Worm (Caenorhabditis elegans) whole organism, late embryonic: ENCODE results near the gene clec-78.

Experiments used
- C38D4.7 ChIP-seq: fragments of 200-800 bp; sonication (Bioruptor generic); optimal IDR thresholded peaks from 2 replicates; lab custom pipeline; 2018; ENCODE audit warnings: mild to moderate bottlenecking, missing genetic modification characterization, moderate library complexity, missing compliant biosample characterization
- F13H6.1 ChIP-seq: sonication (generic microtip); optimal IDR thresholded peaks from 2 replicates; lab custom pipeline; 2016; ENCODE audit warnings: missing genetic modification characterization, missing compliant biosample characterization
- K02D7.2 ChIP-seq: sonication (generic microtip); optimal IDR thresholded peaks from 2 replicates; lab custom pipeline; 2017; ENCODE audit warnings: mild to moderate bottlenecking, missing genetic modification characterization, missing compliant biosample characterization
- ama-1 ChIP-seq: fragments of 150-350 bp; optimal IDR thresholded peaks from 2 replicates; lab custom pipeline; 2014
- ceh-14 ChIP-seq: sonication (generic microtip); optimal IDR thresholded peaks from 2 replicates; lab custom pipeline; 2016; ENCODE audit warnings: missing genotype, missing genetic modification characterization, missing compliant biosample characterization
- ceh-2 ChIP-seq: sonication (generic microtip); optimal IDR thresholded peaks from 2 replicates; lab custom pipeline; 2016; ENCODE audit warnings: missing genotype, missing genetic modification characterization, missing compliant biosample characterization
- ceh-24 ChIP-seq: sonication (generic microtip); optimal IDR thresholded peaks from 2 replicates; lab custom pipeline; 2016; ENCODE audit warnings: mild to moderate bottlenecking, missing genetic modification characterization, missing compliant biosample characterization
- ceh-30 ChIP-seq: fragments of 150-350 bp; optimal IDR thresholded peaks from 2 replicates; lab custom pipeline; 2014; ENCODE audit warnings: missing biosample characterization, missing genetic modification characterization
- ceh-31 ChIP-seq: sonication (generic microtip); optimal IDR thresholded peaks from 2 replicates; lab custom pipeline; 2016; ENCODE audit warnings: missing genetic modification characterization, missing compliant biosample characterization
- che-1 ChIP-seq: sonication (generic microtip); optimal IDR thresholded peaks from 2 replicates; lab custom pipeline; 2016; ENCODE audit warnings: mild to moderate bottlenecking, missing genetic modification characterization, missing compliant biosample characterization
- elt-4 ChIP-seq: sonication (generic microtip); optimal IDR thresholded peaks from 2 replicates; lab custom pipeline; 2016; ENCODE audit warnings: missing genetic modification characterization, missing compliant biosample characterization
- fkh-10 ChIP-seq: fragments of 150-350 bp; optimal IDR thresholded peaks from 2 replicates; lab custom pipeline; 2014; ENCODE audit warnings: missing biosample characterization, missing genetic modification reagents, missing genetic modification characterization
- hlh-6 ChIP-seq: sonication (generic microtip); optimal IDR thresholded peaks from 2 replicates; lab custom pipeline; 2016; ENCODE audit warnings: missing genotype, missing genetic modification characterization, missing compliant biosample characterization
- hlh-8 ChIP-seq: sonication (generic microtip); optimal IDR thresholded peaks from 2 replicates; lab custom pipeline; 2016; ENCODE audit warnings: missing genotype, missing genetic modification characterization, missing compliant biosample characterization
- lin-11 ChIP-seq: fragments of 200-800 bp; sonication (Bioruptor generic); optimal IDR thresholded peaks from 2 replicates; lab custom pipeline; 2018; ENCODE audit warnings: mild to moderate bottlenecking, missing genetic modification characterization, missing compliant biosample characterization
- mec-3 ChIP-seq: sonication (generic microtip); optimal IDR thresholded peaks from 2 replicates; lab custom pipeline; 2016; ENCODE audit warnings: borderline replicate concordance, missing genetic modification characterization, missing compliant biosample characterization
- nhr-11 ChIP-seq: fragments of 150-350 bp; optimal IDR thresholded peaks from 2 replicates; lab custom pipeline; 2014; ENCODE audit warnings: missing biosample characterization, missing genetic modification characterization
- odd-2 ChIP-seq: sonication (generic microtip); optimal IDR thresholded peaks from 2 replicates; lab custom pipeline; 2017; ENCODE audit warnings: antibody characterized with exemption, mild to moderate bottlenecking, missing genetic modification characterization, missing compliant biosample characterization
- pag-3 ChIP-seq: sonication (generic microtip); optimal IDR thresholded peaks from 2 replicates; lab custom pipeline; 2016; ENCODE audit warnings: missing compliant biosample characterization, missing genetic modification characterization, borderline replicate concordance
- pat-9 ChIP-seq: fragments of 200-800 bp; sonication (Bioruptor generic); optimal IDR thresholded peaks from 2 replicates; lab custom pipeline; 2018; ENCODE audit warnings: mild to moderate bottlenecking, missing genetic modification characterization, moderate library complexity, missing compliant biosample characterization
- pax-1 ChIP-seq: fragments of 150-350 bp; optimal IDR thresholded peaks from 2 replicates; lab custom pipeline; 2014; ENCODE audit warnings: missing biosample characterization, missing genetic modification characterization
- pha-4 ChIP-seq: fragments of 150-350 bp; optimal IDR thresholded peaks from 2 replicates; lab custom pipeline; 2018; ENCODE audit warnings: missing biosample characterization, missing genetic modification reagents, missing genetic modification characterization
- pqm-1 ChIP-seq: sonication (generic microtip); optimal IDR thresholded peaks from 2 replicates; lab custom pipeline; 2016; ENCODE audit warnings: missing genetic modification characterization, missing compliant biosample characterization
- pros-1 ChIP-seq: fragments of 150-350 bp; optimal IDR thresholded peaks from 2 replicates; lab custom pipeline; 2014; ENCODE audit warnings: missing biosample characterization, missing genetic modification reagents, missing genetic modification characterization
- rnt-1 ChIP-seq: sonication (generic microtip); optimal IDR thresholded peaks from 2 replicates; lab custom pipeline; 2016; ENCODE audit warnings: missing genetic modification characterization, missing compliant biosample characterization
- sox-2 ChIP-seq: fragments of 200-800 bp; sonication (Bioruptor generic); IDR thresholded peaks from 2 replicates; pipeline ENCODE4 v1.3.6; 2022; ENCODE audit warnings: missing genetic modification reagents, missing genetic modification characterization, missing compliant biosample characterization
- syd-9 ChIP-seq: sonication (generic microtip); optimal IDR thresholded peaks from 2 replicates; lab custom pipeline; 2016; ENCODE audit warnings: mild to moderate bottlenecking, missing genetic modification characterization, moderate library complexity, missing compliant biosample characterization
- tbx-2 ChIP-seq: sonication (generic microtip); optimal IDR thresholded peaks from 2 replicates; lab custom pipeline; 2016; ENCODE audit warnings: missing genetic modification characterization, missing compliant biosample characterization
- unc-3 ChIP-seq, 2 experiments: fragments of 200-800 bp in 1 of 2; sonication (Bioruptor generic) in 1 of 2; sonication (generic microtip) in 1 of 2; conservative IDR thresholded peaks in 1 of 2; optimal IDR thresholded peaks in 1 of 2; 2 replicates each; pipeline versions ENCODE4 v1.3.6 to Lab custom; 2016 to 2022; ENCODE audit warnings: missing compliant biosample characterization in 2 of 2, missing genetic modification characterization in 2 of 2, missing genetic modification reagents in 1 of 2
- unc-42 ChIP-seq: sonication (generic microtip); optimal IDR thresholded peaks from 2 replicates; lab custom pipeline; 2016; ENCODE audit warnings: missing genotype, missing genetic modification characterization, missing compliant biosample characterization
- unc-55 ChIP-seq: sonication (generic microtip); optimal IDR thresholded peaks from 2 replicates; lab custom pipeline; 2017; ENCODE audit warnings: missing biosample characterization, missing genetic modification reagents, missing genetic modification characterization
- ztf-16 ChIP-seq: sonication (generic microtip); optimal IDR thresholded peaks from 2 replicates; lab custom pipeline; 2017; ENCODE audit warnings: missing genetic modification characterization, missing compliant biosample characterization

Gene clec-78

ce11 chrIV:3994318-3994717 lies 5.4 kb downstream of the clec-78 start, which contains the start of gene F47C12.13:
TSS of gene F47C12.13 (minus strand) at chrIV:3994418.
- TF ChIP-seq mec-3 (tag; lab: Kevin White, UChicago), result no peak
- no peak for TF ChIP-seq ceh-2 (tag; lab: Kevin White, UChicago)
- TF ChIP-seq C38D4.7 (GFP tag; lab: Kevin White, UChicago), result no peak
- TF ChIP-seq pag-3, result no peak
- TF ChIP-seq ceh-31, result no peak
- TF ChIP-seq hlh-6 (tag; lab: Kevin White, UChicago), result no peak
- TF ChIP-seq, all 69 proteins: peak for 0

ce11 chrIV:3995384-3995783 lies 6.5 kb downstream of the clec-78 start, which contains the start of gene F47C12.7:
TSS of gene F47C12.7 (minus strand) at chrIV:3995484.
- no peak for TF ChIP-seq pqm-1 (tag; lab: Kevin White, UChicago)
- TF ChIP-seq ama-1 (lab: Kevin White, UChicago), result no peak
- no peak for TF ChIP-seq syd-9 (tag; lab: Kevin White, UChicago)

ce11 chrIV:3998517-3998916 lies 9.6 kb downstream of the clec-78 start, which contains the start of gene F47C12.8:
TSS of gene F47C12.8 (minus strand) at chrIV:3998617.
- TF ChIP-seq pax-1 (tag; lab: Kevin White, UChicago) (no peak), lin-11 (tag; lab: Kevin White, UChicago) (no peak), fkh-10 (GFP tag; lab: Kevin White, UChicago) (no peak)

ce11 chrIV:3999662-4000061 lies 10.8 kb downstream of the clec-78 start:
- TF ChIP-seq elt-4 (tag; lab: Kevin White, UChicago) (peak; percentile 70), unc-3 (GFP tag; conservative IDR thresholded peaks at IDR 0.05; lab: Robert Waterston, UW) (no peak), unc-3 (tag; optimal IDR thresholded peaks at IDR 0.05; lab: Kevin White, UChicago) (no peak)
- TF ChIP-seq, all 69 proteins: peak for 1

- TF ChIP-seq che-1 (tag; lab: Kevin White, UChicago) (no peak), syd-9 (tag; lab: Kevin White, UChicago) (no peak), hlh-8 (tag; lab: Kevin White, UChicago) (no peak), F13H6.1 (tag; lab: Kevin White, UChicago) (no peak), ceh-2 (tag; lab: Kevin White, UChicago) (no peak), lin-11 (tag; lab: Kevin White, UChicago) (no peak), pat-9 (tag; lab: Kevin White, UChicago) (no peak), pha-4 (no peak), sox-2 (GFP tag; lab: Robert Waterston, UW) (no peak), odd-2 (tag; lab: Kevin White, UChicago) (no peak), C38D4.7 (GFP tag; lab: Kevin White, UChicago) (no peak), pag-3 (no peak), rnt-1 (no peak), unc-55 (GFP tag; lab: Kevin White, UChicago) (no peak), fkh-10 (GFP tag; lab: Kevin White, UChicago) (no peak), ceh-14 (no peak), K02D7.2 (tag; lab: Kevin White, UChicago) (no peak), nhr-11 (tag; lab: Kevin White, UChicago) (no peak), ztf-16 (tag; lab: Kevin White, UChicago) (no peak)
Observed at ce11 chrIV:4004221-4004620, 15.3 kb downstream of the clec-78 start.

- peak; percentile 74 for TF ChIP-seq unc-42 (tag; lab: Kevin White, UChicago)
- TF ChIP-seq pros-1 (tag; lab: Kevin White, UChicago), result no peak
- TF ChIP-seq ceh-24, result no peak
- TF ChIP-seq tbx-2, result no peak
- no peak for TF ChIP-seq ceh-30
- no peak for TF ChIP-seq pag-3
Observed at ce11 chrIV:4005166-4005565, 16.3 kb downstream of the clec-78 start.
